Fruit fly (Drosophila melanogaster): ENCODE results near the gene CG17919.
A peak's percentile ranks its signal among the peaks of the same experiment; 100 is the strongest.

The CG17919 gene

DNA sequence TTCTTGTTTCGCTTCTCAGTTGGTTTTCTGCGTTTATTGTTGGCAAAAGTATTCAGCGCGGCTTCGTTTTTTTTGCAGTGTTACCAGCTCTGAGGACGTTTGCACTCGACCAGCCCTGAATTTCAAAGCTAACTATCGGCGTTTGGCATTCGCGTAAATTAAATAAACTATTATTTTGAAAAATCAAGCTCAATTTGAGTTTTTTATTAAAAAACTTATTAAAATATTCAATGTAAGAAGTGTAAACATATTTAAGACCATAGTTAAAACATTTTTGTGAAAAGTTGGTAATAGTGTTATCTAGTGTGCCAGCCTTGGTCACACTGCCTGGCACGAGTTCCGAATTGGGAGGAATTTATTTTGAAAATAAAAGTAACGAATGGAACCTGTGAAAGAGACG is 2.0 kb downstream of the CG17919 start, which contains the start of the genes SmD2 and CG18048 (continued):
- TF ChIP-seq CG1233 (GFP tag; optimal IDR thresholded peaks at IDR 0.05) (no peak), CG17359 (tag; optimal IDR thresholded peaks at IDR 0.05) (no peak), trem (tag; optimal IDR thresholded peaks at IDR 0.05) (peak; percentile 85), CG14667 (GFP tag; IDR thresholded peaks at IDR 0.05) (no peak), vnd (GFP tag; IDR thresholded peaks at IDR 0.05; ENCODE audit: partially characterized antibody) (peak; percentile 75), Fer3 (tag; optimal IDR thresholded peaks at IDR 0.05) (no peak), CG14710 (tag; optimal IDR thresholded peaks at IDR 0.05) (peak; percentile 78), dysf (GFP tag; IDR thresholded peaks at IDR 0.05) (no peak), Eip74EF (GFP tag; optimal IDR thresholded peaks at IDR 0.05) (no peak), tll (GFP tag; optimal IDR thresholded peaks at IDR 0.05) (peak in 1 of 2 experiments; percentile 27), sna (GFP tag; IDR thresholded peaks at IDR 0.05; ENCODE audit: partially characterized antibody) (peak; percentile 72), Xbp1 (GFP tag; optimal IDR thresholded peaks at IDR 0.05) (peak; percentile 8), CG12071 (GFP tag; optimal IDR thresholded peaks at IDR 0.05) (no peak), nmo (GFP tag; optimal IDR thresholded peaks at IDR 0.05) (peak; percentile 70), sd (tag; optimal IDR thresholded peaks at IDR 0.05) (peak; percentile 80), CG4854 (GFP tag; optimal IDR thresholded peaks at IDR 0.05) (peak; percentile 18), Med (GFP tag) (peak; percentile 10), wdn (GFP tag; IDR thresholded peaks at IDR 0.05) (no peak), eve (GFP tag; optimal IDR thresholded peaks at IDR 0.05) (no peak), CG15514 (GFP tag; optimal IDR thresholded peaks at IDR 0.05) (peak; percentile 76), CG10209 (GFP tag; optimal IDR thresholded peaks at IDR 0.05) (no peak), fd102C (GFP tag; optimal IDR thresholded peaks at IDR 0.05) (no peak), zfh2 (GFP tag; optimal IDR thresholded peaks at IDR 0.05) (peak; percentile 13), Elba2 (GFP tag; optimal IDR thresholded peaks at IDR 0.05) (peak; percentile 91), CG4282 (GFP tag; optimal IDR thresholded peaks at IDR 0.05) (no peak), slou (GFP tag; optimal IDR thresholded peaks at IDR 0.05) (no peak), lola (GFP tag; optimal IDR thresholded peaks at IDR 0.05) (peak in 1 of 3 experiments; percentile 10), CG5953 (GFP tag; IDR thresholded peaks at IDR 0.05) (no peak), gt (GFP tag; IDR thresholded peaks at IDR 0.05) (no peak), CG12104 (GFP tag; optimal IDR thresholded peaks at IDR 0.05) (no peak), CG9817 (tag; optimal IDR thresholded peaks at IDR 0.05) (peak; percentile 15), odd (GFP tag; optimal IDR thresholded peaks at IDR 0.05) (no peak), fd96Cb (tag; optimal IDR thresholded peaks at IDR 0.05) (no peak), sisA (GFP tag; IDR thresholded peaks at IDR 0.05) (no peak), CG30403 (GFP tag; optimal IDR thresholded peaks at IDR 0.05) (peak; percentile 24), CG13123 (GFP tag; optimal IDR thresholded peaks at IDR 0.05) (peak; percentile 5), CG12155 (GFP tag; optimal IDR thresholded peaks at IDR 0.05) (peak; percentile 12), ttk (GFP tag; IDR thresholded peaks at IDR 0.05) (no peak), stwl (tag; optimal IDR thresholded peaks at IDR 0.05) (peak; percentile 83), knrl (GFP tag; IDR thresholded peaks at IDR 0.05; ENCODE audit: partially characterized antibody) (peak; percentile 87), ranshi (GFP tag; IDR thresholded peaks at IDR 0.05) (no peak), CG11085 (GFP tag; IDR thresholded peaks at IDR 0.05) (no peak), HmgZ (tag; optimal IDR thresholded peaks at IDR 0.05) (peak; percentile 52), CG10267 (tag; optimal IDR thresholded peaks at IDR 0.05) (peak; percentile 66), Myb (GFP tag; optimal IDR thresholded peaks at IDR 0.05) (peak; percentile 61), hb (GFP tag; IDR thresholded peaks at IDR 0.05; ENCODE audit: partially characterized antibody) (peak; percentile 57; the same call in 1 of the 3 replicates), Bgb (GFP tag; IDR thresholded peaks at IDR 0.05; ENCODE audit: partially characterized antibody) (peak; percentile 71), CG13424 (tag; optimal IDR thresholded peaks at IDR 0.05) (peak; percentile 32), Sox102F (GFP tag; optimal IDR thresholded peaks at IDR 0.05) (no peak)

All from whole organism, embryonic.